Worm (Caenorhabditis elegans): Measurements from ENCODE around the gene cnc-11.

cnc-11 gene

ce11 chrV:1410727-1411126 is 31.4 kb upstream of the cnc-11 start:
- TF ChIP-seq egrh-3 (GFP tag; IDR thresholded peaks at IDR 0.05) (no peak), tbp1 (GFP tag; optimal IDR thresholded peaks at IDR 0.05) (no peak), let-526 (GFP tag; IDR thresholded peaks at IDR 0.05) (no peak), F33H1.4 (GFP tag; IDR thresholded peaks at IDR 0.05) (no peak), lag-1 (GFP tag; IDR thresholded peaks at IDR 0.05) (no peak), madf-3 (GFP tag; IDR thresholded peaks at IDR 0.05) (no peak), D2030.7 (GFP tag; IDR thresholded peaks at IDR 0.05) (no peak), madf-8 (GFP tag; conservative IDR thresholded peaks at IDR 0.05) (no peak), mel-28 (tag; optimal IDR thresholded peaks at IDR 0.05; ENCODE audit: borderline replicate concordance) (no peak), mxl-1 (tag; optimal IDR thresholded peaks at IDR 0.05) (no peak), cebp-1 (GFP tag; IDR thresholded peaks at IDR 0.05) (no peak), cebp-1 (tag; optimal IDR thresholded peaks at IDR 0.05) (no peak), attf-5 (GFP tag; optimal IDR thresholded peaks at IDR 0.05) (no peak), ztf-28 (GFP tag; IDR thresholded peaks at IDR 0.05) (no peak), T26A5.8 (tag; optimal IDR thresholded peaks at IDR 0.05) (no peak)

ce11 chrV:1411459-1411858 is 30.7 kb upstream of the cnc-11 start, which contains the start of gene snt-5:
Gene snt-5, minus strand, starts transcription at chrV:1411559.
- TF ChIP-seq mes-4 (tag; optimal IDR thresholded peaks at IDR 0.05) = no peak
- no peak for TF ChIP-seq egl-18 (GFP tag; IDR thresholded peaks at IDR 0.05)
- no peak for TF ChIP-seq egl-44 (GFP tag; IDR thresholded peaks at IDR 0.05)
- TF ChIP-seq ets-4 (GFP tag; optimal IDR thresholded peaks at IDR 0.05) = no peak
- TF ChIP-seq ztf-18 (tag; optimal IDR thresholded peaks at IDR 0.05) = no peak
- no peak for TF ChIP-seq hmg-1.2 (GFP tag; IDR thresholded peaks at IDR 0.05)
- no peak for TF ChIP-seq aptf-3 (GFP tag; IDR thresholded peaks at IDR 0.05)
- TF ChIP-seq snpc-4 (GFP tag; optimal IDR thresholded peaks at IDR 0.05) = no peak
- TF ChIP-seq snpc-4 (tag; optimal IDR thresholded peaks at IDR 0.05) = no peak

ce11 chrV:1414615-1415433 is 27.3 kb upstream of the cnc-11 start:
- no peak for TF ChIP-seq sptf-2 (GFP tag; optimal IDR thresholded peaks at IDR 0.05)
- TF ChIP-seq egl-18 (GFP tag; IDR thresholded peaks at IDR 0.05) = no peak
- no peak for TF ChIP-seq somi-1 (GFP tag; optimal IDR thresholded peaks at IDR 0.05)
- TF ChIP-seq nhr-80 (tag; optimal IDR thresholded peaks at IDR 0.05) = peak; percentile 78

- TF ChIP-seq hmg-20 (GFP tag; IDR thresholded peaks at IDR 0.05) (no peak), ztf-3 (GFP tag; optimal IDR thresholded peaks at IDR 0.05) (no peak), fkh-3 (tag; optimal IDR thresholded peaks at IDR 0.05) (no peak), mel-28 (tag; optimal IDR thresholded peaks at IDR 0.05; ENCODE audit: borderline replicate concordance) (no peak), Y53G8AR.9 (GFP tag; conservative IDR thresholded peaks at IDR 0.05) (no peak), let-607 (tag; optimal IDR thresholded peaks at IDR 0.05) (no peak), lir-1 (GFP tag; conservative IDR thresholded peaks at IDR 0.05) (no peak), hlh-26 (GFP tag; conservative IDR thresholded peaks at IDR 0.05) (no peak), madf-10 (tag; optimal IDR thresholded peaks at IDR 0.05) (no peak), ztf-6 (GFP tag; IDR thresholded peaks at IDR 0.05) (no peak), ztf-28 (GFP tag; IDR thresholded peaks at IDR 0.05) (no peak), ceh-100 (GFP tag; IDR thresholded peaks at IDR 0.05) (no peak), dox-1 (GFP tag; IDR thresholded peaks at IDR 0.05) (no peak), Y79H2A.3 (GFP tag; conservative IDR thresholded peaks at IDR 0.05) (no peak), attf-3 (GFP tag; conservative IDR thresholded peaks at IDR 0.05) (no peak), K12H6.12 (tag; optimal IDR thresholded peaks at IDR 0.05) (no peak), F49E8.2 (tag; optimal IDR thresholded peaks at IDR 0.05; ENCODE audit: insufficient read depth) (no peak), hmg-1.2 (GFP tag; IDR thresholded peaks at IDR 0.05) (no peak)
Observed at ce11 chrV:1416154-1416553, 26.0 kb upstream of the cnc-11 start.
